Worm (Caenorhabditis elegans) whole organism, mixed stage, embryonic: ENCODE data around the gene osm-9.
A peak's percentile ranks its signal among the peaks of the same experiment; 100 is the strongest.

ENCODE experiments used
- M03D4.4 ChIP-seq: sonication (generic microtip); optimal IDR thresholded peaks from 2 replicates; lab custom pipeline; 2017; ENCODE audit warnings: mild to moderate bottlenecking, missing genetic modification characterization, missing compliant biosample characterization
- bed-3 ChIP-seq: fragments of 200-800 bp; sonication (Bioruptor generic); optimal IDR thresholded peaks from 3 replicates; lab custom pipeline; 2018; ENCODE audit warnings: mild to moderate bottlenecking, missing genetic modification characterization, moderate library complexity, missing compliant biosample characterization
- blmp-1 ChIP-seq: fragments of 150-350 bp; optimal IDR thresholded peaks from 2 replicates; lab custom pipeline; 2014; ENCODE audit warnings: missing biosample characterization, missing genetic modification characterization
- ceh-39 ChIP-seq: fragments of 150-350 bp; optimal IDR thresholded peaks from 2 replicates; lab custom pipeline; 2014; ENCODE audit warnings: missing biosample characterization, missing genetic modification characterization
- ceh-43 ChIP-seq: fragments of 200-800 bp; sonication (Bioruptor generic); optimal IDR thresholded peaks from 2 replicates; lab custom pipeline; 2018; ENCODE audit warnings: mild to moderate bottlenecking, missing genetic modification characterization, moderate library complexity, missing compliant biosample characterization
- ceh-83 ChIP-seq: fragments of 200-800 bp; sonication (Bioruptor generic); optimal IDR thresholded peaks from 2 replicates; lab custom pipeline; 2018; ENCODE audit warnings: mild to moderate bottlenecking, missing genetic modification characterization, missing compliant biosample characterization
- ces-1 ChIP-seq: fragments of 150-350 bp; optimal IDR thresholded peaks from 2 replicates; lab custom pipeline; 2014; ENCODE audit warnings: missing biosample characterization, missing genetic modification reagents, missing genetic modification characterization
- cnd-1 ChIP-seq: fragments of 200-800 bp; sonication (Bioruptor generic); optimal IDR thresholded peaks from 2 replicates; lab custom pipeline; 2018; ENCODE audit warnings: mild to moderate bottlenecking, missing genetic modification characterization, missing compliant biosample characterization
- drap-1 ChIP-seq: fragments of 200-800 bp; sonication (Bioruptor generic); optimal IDR thresholded peaks from 3 replicates; lab custom pipeline; 2018; ENCODE audit warnings: mild to moderate bottlenecking, missing genetic modification characterization, missing compliant biosample characterization
- elt-1 ChIP-seq: sonication (generic microtip); optimal IDR thresholded peaks from 2 replicates; lab custom pipeline; 2017; ENCODE audit warnings: missing genetic modification characterization, mild to moderate bottlenecking, missing compliant biosample characterization, antibody characterized with exemption, moderate library complexity, borderline replicate concordance; ENCODE audit not compliant: insufficient read depth
- elt-3 ChIP-seq: fragments of 150-350 bp; optimal IDR thresholded peaks from 2 replicates; lab custom pipeline; 2014; ENCODE audit warnings: missing biosample characterization, missing genetic modification characterization
- ham-2 ChIP-seq: fragments of 200-800 bp; sonication (Bioruptor generic); optimal IDR thresholded peaks from 2 replicates; lab custom pipeline; 2018; ENCODE audit warnings: mild to moderate bottlenecking, missing genetic modification characterization, missing compliant biosample characterization
- hlh-1 ChIP-seq: fragments of 150-350 bp; optimal IDR thresholded peaks from 2 replicates; lab custom pipeline; 2014; ENCODE audit warnings: missing biosample characterization, missing genetic modification reagents, missing genetic modification characterization
- lin-13 ChIP-seq: fragments of 150-350 bp; optimal IDR thresholded peaks from 2 replicates; lab custom pipeline; 2014; ENCODE audit warnings: missing biosample characterization, missing genetic modification characterization
- lin-32 ChIP-seq: fragments of 200-800 bp; sonication (Bioruptor generic); optimal IDR thresholded peaks from 2 replicates; lab custom pipeline; 2018; ENCODE audit warnings: mild to moderate bottlenecking, missing genetic modification characterization, missing compliant biosample characterization
- lsy-2 ChIP-seq: fragments of 150-350 bp; optimal IDR thresholded peaks from 2 replicates; lab custom pipeline; 2014; ENCODE audit warnings: missing biosample characterization, missing genetic modification characterization
- mab-5 ChIP-seq: fragments of 150-350 bp; optimal IDR thresholded peaks from 2 replicates; lab custom pipeline; 2014; ENCODE audit warnings: missing biosample characterization, missing genetic modification characterization
- mep-1 ChIP-seq: fragments of 150-350 bp; optimal IDR thresholded peaks from 2 replicates; lab custom pipeline; 2017; ENCODE audit warnings: missing biosample characterization, missing genetic modification reagents, missing genetic modification characterization, inconsistent platforms
- mls-2 ChIP-seq: sonication (generic microtip); optimal IDR thresholded peaks from 2 replicates; lab custom pipeline; 2016; ENCODE audit warnings: mild to moderate bottlenecking, missing genetic modification characterization, moderate library complexity, missing compliant biosample characterization
- nhr-12 ChIP-seq: fragments of 150-350 bp; optimal IDR thresholded peaks from 2 replicates; lab custom pipeline; 2014; ENCODE audit warnings: missing biosample characterization, missing genetic modification characterization
- nhr-2 ChIP-seq: fragments of 150-350 bp; optimal IDR thresholded peaks from 2 replicates; lab custom pipeline; 2014; ENCODE audit warnings: missing biosample characterization, missing genetic modification characterization
- nhr-237 ChIP-seq: fragments of 150-350 bp; optimal IDR thresholded peaks from 2 replicates; lab custom pipeline; 2014; ENCODE audit warnings: missing biosample characterization, missing genetic modification characterization
- nhr-28 ChIP-seq: fragments of 150-350 bp; optimal IDR thresholded peaks from 2 replicates; lab custom pipeline; 2014; ENCODE audit warnings: missing biosample characterization, missing genetic modification characterization
- pha-4 ChIP-seq: fragments of 150-350 bp; optimal IDR thresholded peaks from 2 replicates; lab custom pipeline; 2018; ENCODE audit warnings: missing biosample characterization, missing genetic modification reagents, missing genetic modification characterization
- sem-2 ChIP-seq: fragments of 200-800 bp; sonication (Bioruptor generic); optimal IDR thresholded peaks from 2 replicates; lab custom pipeline; 2018; ENCODE audit warnings: mild to moderate bottlenecking, missing genetic modification characterization, missing compliant biosample characterization
- snpc-4 ChIP-seq: fragments of 150-350 bp; optimal IDR thresholded peaks from 2 replicates; lab custom pipeline; 2014; ENCODE audit warnings: missing biosample characterization, missing genetic modification characterization
- sptf-1 ChIP-seq: sonication (generic microtip); optimal IDR thresholded peaks from 2 replicates; lab custom pipeline; 2017; ENCODE audit warnings: mild to moderate bottlenecking, missing genetic modification characterization, moderate library complexity, missing compliant biosample characterization
- tbx-8 ChIP-seq: fragments of 200-800 bp; sonication (Bioruptor generic); optimal IDR thresholded peaks from 2 replicates; lab custom pipeline; 2018; ENCODE audit warnings: mild to moderate bottlenecking, missing genetic modification characterization, moderate library complexity, missing compliant biosample characterization
- unc-120 ChIP-seq: sonication (generic microtip); optimal IDR thresholded peaks from 2 replicates; lab custom pipeline; 2017; ENCODE audit warnings: missing genetic modification characterization, missing compliant biosample characterization; ENCODE audit not compliant: poor library complexity, severe bottlenecking
- unc-39 ChIP-seq: fragments of 150-350 bp; optimal IDR thresholded peaks from 2 replicates; lab custom pipeline; 2014; ENCODE audit warnings: missing biosample characterization, missing genetic modification characterization
- unc-62 ChIP-seq: fragments of 150-350 bp; optimal IDR thresholded peaks from 2 replicates; lab custom pipeline; 2014; ENCODE audit warnings: missing biosample characterization, missing genetic modification reagents, missing genetic modification characterization
- zip-8 ChIP-seq: fragments of 150-350 bp; optimal IDR thresholded peaks from 2 replicates; lab custom pipeline; 2014; ENCODE audit warnings: missing biosample characterization, missing genetic modification characterization

osm-9 gene

ce11 chrIV:3539872-3540271, 17.4 kb downstream of the osm-9 start, which contains the start of gene B0212.3:
B0212.3 (plus strand) TSS chrIV:3540172.
- TF ChIP-seq unc-120 (tag; lab: Kevin White, UChicago), result no peak
- no peak for TF ChIP-seq mls-2 (tag; lab: Kevin White, UChicago)
- TF ChIP-seq elt-3 (tag; lab: Kevin White, UChicago), result no peak
- TF ChIP-seq sptf-1 (tag; lab: Kevin White, UChicago), result no peak

- TF ChIP-seq zip-8 (tag; lab: Kevin White, UChicago), result no peak
- TF ChIP-seq ceh-39 (tag; lab: Kevin White, UChicago), result peak; percentile 55
Observed at ce11 chrIV:3539253-3539652, 18.0 kb downstream of the osm-9 start.

ce11 chrIV:3532989-3533388, 24.2 kb downstream of the osm-9 start:
- TF ChIP-seq ham-2 (no peak), elt-3 (tag; lab: Kevin White, UChicago) (no peak), sem-2 (GFP tag; lab: Kevin White, UChicago) (no peak), lin-13 (tag; lab: Kevin White, UChicago) (no peak), ceh-39 (tag; lab: Kevin White, UChicago) (peak; percentile 2), ces-1 (GFP tag; lab: Kevin White, UChicago) (peak; percentile 55), blmp-1 (no peak)

ce11 chrIV:3532167-3532566, 25.1 kb downstream of the osm-9 start, which contains the start of gene M57.1:
M57.1 (plus strand) TSS chrIV:3532467.
- TF ChIP-seq ceh-83 (GFP tag; lab: Kevin White, UChicago) (no peak), unc-39 (tag; lab: Kevin White, UChicago) (no peak), cnd-1 (tag; lab: Kevin White, UChicago) (no peak), mls-2 (tag; lab: Kevin White, UChicago) (no peak), ces-1 (GFP tag; lab: Kevin White, UChicago) (no peak), M03D4.4 (tag; lab: Kevin White, UChicago) (no peak), ceh-39 (tag; lab: Kevin White, UChicago) (no peak), nhr-237 (no peak), drap-1 (GFP tag; lab: Kevin White, UChicago) (no peak), mep-1 (tag; lab: Kevin White, UChicago) (no peak), mab-5 (tag; lab: Kevin White, UChicago) (no peak), elt-1 (tag; lab: Kevin White, UChicago) (no peak), bed-3 (GFP tag; lab: Kevin White, UChicago) (no peak), ham-2 (no peak), unc-62 (no peak), ceh-43 (no peak), unc-120 (tag; lab: Kevin White, UChicago) (no peak), hlh-1 (tag; lab: Kevin White, UChicago) (no peak), pha-4 (tag; lab: Kevin White, UChicago) (no peak), lin-32 (GFP tag; lab: Kevin White, UChicago) (no peak)

ce11 chrIV:3531535-3531934, 25.7 kb downstream of the osm-9 start:
- no peak for TF ChIP-seq nhr-12
- no peak for TF ChIP-seq mep-1 (tag; lab: Kevin White, UChicago)
- no peak for TF ChIP-seq ceh-83 (GFP tag; lab: Kevin White, UChicago)
- TF ChIP-seq cnd-1 (tag; lab: Kevin White, UChicago), result no peak
- no peak for TF ChIP-seq bed-3 (GFP tag; lab: Kevin White, UChicago)
- no peak for TF ChIP-seq hlh-1 (tag; lab: Kevin White, UChicago)
- TF ChIP-seq ceh-43, result no peak
- no peak for TF ChIP-seq M03D4.4 (tag; lab: Kevin White, UChicago)
- TF ChIP-seq lin-32 (GFP tag; lab: Kevin White, UChicago), result no peak
- no peak for TF ChIP-seq nhr-28 (tag; lab: Kevin White, UChicago)
- no peak for TF ChIP-seq lsy-2 (tag; lab: Kevin White, UChicago)

ce11 chrIV:3527878-3528277, 29.4 kb downstream of the osm-9 start:
- TF ChIP-seq snpc-4 (tag; lab: Kevin White, UChicago) (no peak), ces-1 (GFP tag; lab: Kevin White, UChicago) (no peak), lin-13 (tag; lab: Kevin White, UChicago) (no peak), unc-120 (tag; lab: Kevin White, UChicago) (no peak), nhr-12 (no peak), cnd-1 (tag; lab: Kevin White, UChicago) (no peak), sem-2 (GFP tag; lab: Kevin White, UChicago) (no peak), elt-3 (tag; lab: Kevin White, UChicago) (no peak), mls-2 (tag; lab: Kevin White, UChicago) (no peak), lin-32 (GFP tag; lab: Kevin White, UChicago) (no peak), nhr-2 (tag; lab: Kevin White, UChicago) (no peak), tbx-8 (GFP tag; lab: Kevin White, UChicago) (no peak), ceh-43 (no peak), mab-5 (tag; lab: Kevin White, UChicago) (no peak), nhr-28 (tag; lab: Kevin White, UChicago) (no peak), hlh-1 (tag; lab: Kevin White, UChicago) (no peak), M03D4.4 (tag; lab: Kevin White, UChicago) (no peak), ham-2 (no peak)
